Fruit fly (Drosophila melanogaster) whole organism, embryonic: ENCODE measurements around the gene Atg2.
A peak's percentile ranks its signal among the peaks of the same experiment; 100 is the strongest.

Experiments
- CG10366 ChIP-seq: fragments of 200-800 bp; sonication (Bioruptor generic); IDR thresholded peaks from 2 replicates; pipeline ENCODE4 v1.3.6; 2022; ENCODE audit warnings: missing biosample characterization, missing genetic modification characterization
- CG11247 ChIP-seq: fragments of 200-800 bp; sonication (Bioruptor generic); IDR thresholded peaks from 2 replicates; pipeline ENCODE4 v1.3.6; 2022; ENCODE audit warnings: missing biosample characterization, missing genetic modification characterization
- CG12155 ChIP-seq: fragments of 200-800 bp; sonication (Bioruptor generic); optimal IDR thresholded peaks from 3 replicates; lab custom pipeline; 2016; ENCODE audit warnings: missing biosample characterization, missing genetic modification characterization
- CG13424 ChIP-seq: fragments of 200-800 bp; sonication (Bioruptor generic); optimal IDR thresholded peaks from 2 replicates; lab custom pipeline; 2019; ENCODE audit warnings: missing biosample characterization, mild to moderate bottlenecking, missing genetic modification characterization, moderate library complexity
- CG13775 ChIP-seq: fragments of 200-800 bp; sonication (Bioruptor generic); optimal IDR thresholded peaks from 3 replicates; lab custom pipeline; 2017; ENCODE audit warnings: missing biosample characterization, mild to moderate bottlenecking, missing genetic modification characterization
- CG15479 ChIP-seq: fragments of 200-800 bp; sonication (Bioruptor generic); optimal IDR thresholded peaks from 3 replicates; lab custom pipeline; 2019; ENCODE audit warnings: missing biosample characterization, mild to moderate bottlenecking, missing genetic modification characterization, moderate library complexity
- CG15601 ChIP-seq: fragments of 200-800 bp; sonication (Bioruptor generic); optimal IDR thresholded peaks from 3 replicates; lab custom pipeline; 2019; ENCODE audit warnings: missing biosample characterization, mild to moderate bottlenecking, missing genetic modification characterization, moderate library complexity
- CG17328 ChIP-seq: fragments of 200-800 bp; sonication (Bioruptor generic); IDR thresholded peaks from 2 replicates; pipeline ENCODE4 v1.3.6; 2022; ENCODE audit warnings: missing biosample characterization, missing genetic modification characterization
- CG18011 ChIP-seq: fragments of 200-800 bp; sonication (Bioruptor generic); optimal IDR thresholded peaks from 2 replicates; lab custom pipeline; 2017; ENCODE audit warnings: missing biosample characterization, missing genetic modification characterization, mild to moderate bottlenecking, moderate library complexity, missing genotype
- CG18476 ChIP-seq: fragments of 200-800 bp; sonication (Bioruptor generic); optimal IDR thresholded peaks from 2 replicates; lab custom pipeline; 2016; ENCODE audit warnings: missing biosample characterization, mild to moderate bottlenecking, missing genetic modification characterization
- CG2202 ChIP-seq: fragments of 200-800 bp; sonication (Bioruptor generic); optimal IDR thresholded peaks from 2 replicates; lab custom pipeline; 2018; ENCODE audit warnings: missing biosample characterization, mild to moderate bottlenecking, missing genetic modification characterization
- CG31224 ChIP-seq: fragments of 200-800 bp; sonication (Bioruptor generic); IDR thresholded peaks from 2 replicates; pipeline ENCODE4 v1.3.6; 2022; ENCODE audit warnings: missing biosample characterization, missing genetic modification characterization
- CG4617 ChIP-seq: fragments of 200-800 bp; sonication (Bioruptor generic); optimal IDR thresholded peaks from 3 replicates; lab custom pipeline; 2016; ENCODE audit warnings: missing biosample characterization, missing genetic modification characterization, borderline replicate concordance
- CG5180 ChIP-seq: fragments of 200-800 bp; sonication (Bioruptor generic); optimal IDR thresholded peaks from 3 replicates; lab custom pipeline; 2017; ENCODE audit warnings: missing biosample characterization, missing genetic modification characterization, mild to moderate bottlenecking, moderate library complexity, missing genetic modification reagents
- CG5953 ChIP-seq: fragments of 200-800 bp; sonication (Bioruptor generic); IDR thresholded peaks from 2 replicates; pipeline ENCODE4 v1.3.6; 2022; ENCODE audit warnings: missing biosample characterization, missing genetic modification characterization
- CG6175 ChIP-seq: fragments of 200-800 bp; sonication (Bioruptor generic); IDR thresholded peaks from 3 replicates; pipeline ENCODE4 v1.3.6; 2022; ENCODE audit warnings: missing biosample characterization, missing genetic modification characterization
- CG6254 ChIP-seq: fragments of 200-800 bp; sonication (Bioruptor generic); optimal IDR thresholded peaks from 3 replicates; lab custom pipeline; 2017; ENCODE audit warnings: mild to moderate bottlenecking, missing biosample characterization, missing genetic modification reagents, missing genetic modification characterization
- CG6689 ChIP-seq: fragments of 200-800 bp; sonication (Bioruptor generic); IDR thresholded peaks from 2 replicates; pipeline ENCODE4 v1.3.6; 2022; ENCODE audit warnings: missing biosample characterization, missing genetic modification characterization
- CG6791 ChIP-seq: fragments of 200-800 bp; sonication (Bioruptor generic); IDR thresholded peaks from 3 replicates; pipeline ENCODE4 v1.3.6; 2022; ENCODE audit warnings: missing biosample characterization, missing genetic modification characterization; ENCODE audit not compliant: partially characterized antibody
- CG8281 ChIP-seq: fragments of 200-800 bp; sonication (Bioruptor generic); optimal IDR thresholded peaks from 2 replicates; lab custom pipeline; 2018; ENCODE audit warnings: missing biosample characterization, mild to moderate bottlenecking, missing genetic modification characterization, moderate library complexity
- CG8478 ChIP-seq: fragments of >200 bp; optimal IDR thresholded peaks from 2 replicates; lab custom pipeline; 2018
- CG8765 ChIP-seq: fragments of 200-800 bp; sonication (Bioruptor generic); IDR thresholded peaks from 2 replicates; pipeline ENCODE4 v1.3.6; 2022; ENCODE audit warnings: missing biosample characterization, missing genetic modification characterization
- CG8924 ChIP-seq: fragments of 200-800 bp; optimal IDR thresholded peaks from 3 replicates; lab custom pipeline; 2019; ENCODE audit warnings: missing biosample characterization, mild to moderate bottlenecking, missing genetic modification characterization, moderate library complexity
- CG9215 ChIP-seq: fragments of 200-800 bp; sonication (Bioruptor generic); IDR thresholded peaks from 2 replicates; pipeline ENCODE4 v1.3.6; 2022; ENCODE audit warnings: missing biosample characterization, missing genetic modification characterization
- CG9797 ChIP-seq: fragments of 200-800 bp; sonication (Bioruptor generic); optimal IDR thresholded peaks from 3 replicates; lab custom pipeline; 2018; ENCODE audit warnings: missing biosample characterization, mild to moderate bottlenecking, missing genetic modification characterization
- Camta ChIP-seq: fragments of 200-800 bp; sonication (Bioruptor generic); optimal IDR thresholded peaks from 2 replicates; lab custom pipeline; 2016; ENCODE audit warnings: missing biosample characterization, missing genetic modification characterization
- CkIIα-i1 ChIP-seq: fragments of 200-800 bp; sonication (Bioruptor generic); IDR thresholded peaks from 2 replicates; pipeline ENCODE4 v1.3.6; 2022; ENCODE audit warnings: missing biosample characterization, missing genetic modification characterization
- Deaf1 ChIP-seq: fragments of 200-800 bp; optimal IDR thresholded peaks from 3 replicates; lab custom pipeline; 2019; ENCODE audit warnings: missing biosample characterization, mild to moderate bottlenecking, missing genetic modification characterization, moderate library complexity
- Dll ChIP-seq: fragments of 200-800 bp; sonication (Bioruptor generic); IDR thresholded peaks from 4 replicates; pipeline ENCODE4 v1.3.6; 2022; ENCODE audit warnings: missing biosample characterization, missing genetic modification characterization; ENCODE audit not compliant: partially characterized antibody
- Dp ChIP-seq: fragments of 200-800 bp; sonication (Bioruptor generic); optimal IDR thresholded peaks from 2 replicates; lab custom pipeline; 2018; ENCODE audit warnings: missing biosample characterization, mild to moderate bottlenecking, missing genetic modification characterization, moderate library complexity
- HmgZ ChIP-seq: fragments of 200-800 bp; sonication (Bioruptor generic); optimal IDR thresholded peaks from 2 replicates; lab custom pipeline; 2018; ENCODE audit warnings: missing biosample characterization, mild to moderate bottlenecking, missing genetic modification characterization
- Stat92E ChIP-seq, 3 experiments: fragments of >200 bp in 2 of 3; fragments of 200-800 bp in 1 of 3; sonication (Bioruptor generic) in 1 of 3; optimal IDR thresholded peaks; 2 replicates each; lab custom pipeline; 2017 to 2019; ENCODE audit warnings: missing biosample characterization in 3 of 3, missing genetic modification characterization in 3 of 3, mild to moderate bottlenecking in 1 of 3, moderate library complexity in 1 of 3
- amos ChIP-seq: fragments of 200-800 bp; sonication (Bioruptor generic); IDR thresholded peaks from 2 replicates; pipeline ENCODE4 v1.3.6; 2022; ENCODE audit warnings: missing biosample characterization, missing genetic modification characterization; ENCODE audit not compliant: partially characterized antibody
- exex ChIP-seq: fragments of 200-800 bp; sonication (Bioruptor generic); optimal IDR thresholded peaks from 4 replicates; lab custom pipeline; 2018; ENCODE audit warnings: missing biosample characterization, mild to moderate bottlenecking, missing genetic modification characterization, moderate library complexity
- gfzf ChIP-seq: fragments of 200-800 bp; sonication (Bioruptor generic); optimal IDR thresholded peaks from 2 replicates; lab custom pipeline; 2016; ENCODE audit warnings: missing biosample characterization, mild to moderate bottlenecking, missing genetic modification characterization, moderate library complexity
- hkb ChIP-seq, 2 experiments: fragments of 200-800 bp in 1 of 2; fragments of >200 bp in 1 of 2; sonication (Bioruptor generic) in 1 of 2; IDR thresholded peaks in 1 of 2; optimal IDR thresholded peaks in 1 of 2; 2 replicates each; pipeline versions ENCODE4 v1.3.6 to Lab custom; 2017 to 2022; ENCODE audit warnings: missing biosample characterization in 1 of 2, missing genetic modification characterization in 1 of 2
- lab ChIP-seq: fragments of 200-800 bp; sonication (Bioruptor generic); optimal IDR thresholded peaks from 3 replicates; lab custom pipeline; 2017; ENCODE audit warnings: missing biosample characterization, missing genetic modification characterization, mild to moderate bottlenecking, moderate library complexity, missing genetic modification reagents
- org-1 ChIP-seq: fragments of 200-800 bp; sonication (Bioruptor generic); optimal IDR thresholded peaks from 2 replicates; lab custom pipeline; 2017; ENCODE audit warnings: missing biosample characterization, missing genetic modification characterization
- peb ChIP-seq: fragments of 200-800 bp; sonication (Bioruptor generic); IDR thresholded peaks from 2 replicates; pipeline ENCODE4 v1.3.6; 2022; ENCODE audit warnings: missing biosample characterization, missing genetic modification characterization
- sc ChIP-seq, 3 experiments: fragments of >200 bp in 2 of 3; fragments of 200-800 bp in 1 of 3; sonication (Bioruptor generic) in 1 of 3; optimal IDR thresholded peaks; 2 replicates in 2 of 3; 3 replicates in 1 of 3; lab custom pipeline; 2017; ENCODE audit warnings: mild to moderate bottlenecking in 1 of 3, missing biosample characterization in 1 of 3, missing genetic modification characterization in 1 of 3, missing genetic modification reagents in 1 of 3
- schlank ChIP-seq: fragments of 200-800 bp; sonication (Bioruptor generic); optimal IDR thresholded peaks from 2 replicates; lab custom pipeline; 2018; ENCODE audit warnings: missing biosample characterization, mild to moderate bottlenecking, missing genetic modification characterization
- sens ChIP-seq: fragments of 200-800 bp; sonication (Bioruptor generic); peaks from one replicate; lab custom pipeline; 2016; ENCODE audit warnings: missing biosample characterization, missing genetic modification characterization
- sisA ChIP-seq: fragments of 200-800 bp; sonication (Bioruptor generic); IDR thresholded peaks from 2 replicates; pipeline ENCODE4 v1.3.6; 2022; ENCODE audit warnings: missing biosample characterization, missing genetic modification characterization
- slou ChIP-seq: fragments of 200-800 bp; sonication (Bioruptor generic); optimal IDR thresholded peaks from 3 replicates; lab custom pipeline; 2016; ENCODE audit warnings: missing biosample characterization, missing genetic modification characterization
- trh ChIP-seq: fragments of 200-800 bp; sonication (Bioruptor generic); optimal IDR thresholded peaks from 2 replicates; lab custom pipeline; 2016; ENCODE audit warnings: missing biosample characterization, missing genetic modification characterization
- ttk ChIP-seq: fragments of 200-800 bp; sonication (Bioruptor generic); IDR thresholded peaks from 2 replicates; pipeline ENCODE4 v2.1.2; 2022; ENCODE audit warnings: missing biosample characterization, missing genetic modification characterization
- vfl ChIP-seq: fragments of 200-800 bp; sonication (Bioruptor generic); optimal IDR thresholded peaks from 2 replicates; lab custom pipeline; 2016; ENCODE audit warnings: missing biosample characterization, missing genetic modification characterization
- vvl ChIP-seq: fragments of 200-800 bp; sonication (Bioruptor generic); IDR thresholded peaks from 2 replicates; pipeline ENCODE4 v1.3.6; 2022; ENCODE audit warnings: missing biosample characterization, missing genetic modification characterization

Atg2 gene

DNA sequence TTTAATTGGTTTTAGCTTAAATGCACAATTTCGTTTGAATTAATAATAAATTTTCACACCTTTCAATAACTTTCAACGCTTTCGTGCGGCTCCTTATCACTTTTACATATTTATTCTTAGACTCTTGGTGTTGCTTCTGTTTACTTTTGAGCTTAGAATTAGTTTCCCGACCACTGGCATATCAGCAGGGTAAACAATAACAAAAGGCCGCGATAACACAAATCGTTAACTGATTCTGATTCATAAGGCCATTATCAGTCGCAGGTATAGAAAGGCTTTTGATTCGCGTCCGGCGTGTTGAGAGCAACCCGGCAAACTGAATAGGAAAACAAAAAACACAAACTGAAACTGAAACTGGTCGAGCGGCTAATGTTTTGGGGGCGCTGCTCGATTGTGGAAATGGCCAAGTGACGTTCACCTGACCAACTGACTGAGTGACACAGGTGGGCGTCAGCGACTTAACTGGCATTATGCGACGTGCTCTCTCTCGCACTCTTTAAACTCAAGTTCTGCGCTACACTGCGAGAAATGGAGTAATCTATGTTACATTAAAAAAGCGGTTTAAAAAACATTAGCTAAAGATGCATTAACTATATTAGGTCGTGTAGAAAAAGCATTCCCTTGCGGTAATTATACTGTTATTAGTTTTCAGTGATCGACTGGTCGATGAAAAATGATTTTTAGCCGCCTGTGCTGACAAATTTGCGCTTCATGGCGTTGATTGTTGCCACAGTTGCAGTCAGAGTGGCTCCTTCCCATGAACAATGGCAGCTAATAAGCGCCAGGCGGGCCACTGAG is 39.6 kb upstream of the Atg2 start (continued):
- no peak for TF ChIP-seq Deaf1 (tag; lab: Kevin White, UChicago)
- no peak for TF ChIP-seq CG9215 (GFP tag; lab: Robert Waterston, UW)
- no peak for TF ChIP-seq CG9797 (GFP tag; lab: Kevin White, UChicago)
- TF ChIP-seq Dll (GFP tag; lab: Robert Waterston, UW): no peak
- TF ChIP-seq sc (optimal IDR thresholded peaks at IDR 0.05; lab: Kevin White, UChicago): no peak
- no peak for TF ChIP-seq sc (GFP tag; optimal IDR thresholded peaks at IDR 0.05; lab: Kevin White, UChicago)
- no peak for TF ChIP-seq trh (GFP tag; lab: Kevin White, UChicago)
- TF ChIP-seq CG8281 (tag; lab: Kevin White, UChicago): no peak
- TF ChIP-seq CG8478 (lab: Kevin White, UChicago): no peak
- TF ChIP-seq CG18011 (GFP tag; lab: Kevin White, UChicago): no peak
- no peak for TF ChIP-seq CG18476 (GFP tag; lab: Kevin White, UChicago)
- peak; percentile 61 for TF ChIP-seq CG15601 (tag; lab: Kevin White, UChicago)
- TF ChIP-seq CkIIα-i1 (GFP tag; lab: Robert Waterston, UW): no peak
- TF ChIP-seq lab (GFP tag; lab: Kevin White, UChicago): peak; percentile 40
- no peak for TF ChIP-seq CG11247 (GFP tag; lab: Robert Waterston, UW)
- TF ChIP-seq CG2202: no peak
- TF ChIP-seq schlank: no peak
- peak; percentile 64 for TF ChIP-seq sens (GFP tag; lab: Kevin White, UChicago)
- TF ChIP-seq CG12155 (GFP tag; lab: Kevin White, UChicago): no peak
- no peak for TF ChIP-seq Dp
- TF ChIP-seq sisA: no peak; the same call in 1 of the 2 replicates
- no peak for TF ChIP-seq CG31224 (GFP tag; lab: Robert Waterston, UW)
- no peak for TF ChIP-seq CG8765 (GFP tag; lab: Robert Waterston, UW)
- peak; percentile 20; the same call in 1 of the 2 replicates for TF ChIP-seq CG6689 (GFP tag; lab: Robert Waterston, UW)
- no peak for TF ChIP-seq CG6175
- TF ChIP-seq CG5953 (GFP tag; lab: Robert Waterston, UW): no peak
- TF ChIP-seq hkb (optimal IDR thresholded peaks at IDR 0.05; lab: Kevin White, UChicago): no peak
- peak; percentile 7; the same call in 1 of the 2 replicates for TF ChIP-seq hkb (GFP tag; IDR thresholded peaks at IDR 0.05; lab: Robert Waterston, UW)
- TF ChIP-seq Stat92E (GFP tag; optimal IDR thresholded peaks at IDR 0.05; lab: Kevin White, UChicago): no peak
- TF ChIP-seq vvl (GFP tag; lab: Robert Waterston, UW): no peak
- no peak for TF ChIP-seq slou (GFP tag; lab: Kevin White, UChicago)
- no peak for TF ChIP-seq CG6791 (GFP tag; lab: Robert Waterston, UW)
- TF ChIP-seq ttk (GFP tag; lab: Robert Waterston, UW): peak; percentile 43; the same call in 1 of the 2 replicates
- TF ChIP-seq CG15479: no peak
- no peak for TF ChIP-seq org-1 (GFP tag; lab: Kevin White, UChicago)
- TF ChIP-seq vfl (GFP tag; lab: Kevin White, UChicago): no peak
- no peak for TF ChIP-seq peb (GFP tag; lab: Robert Waterston, UW)
- TF ChIP-seq CG5180 (GFP tag; lab: Kevin White, UChicago): no peak
- no peak for TF ChIP-seq CG8924
- no peak for TF ChIP-seq CG6254 (GFP tag; lab: Kevin White, UChicago)
- TF ChIP-seq CG10366 (GFP tag; lab: Robert Waterston, UW): no peak
- no peak for TF ChIP-seq CG4617 (GFP tag; lab: Kevin White, UChicago)
- TF ChIP-seq exex (tag; lab: Kevin White, UChicago): peak; percentile 81
- TF ChIP-seq gfzf (GFP tag; lab: Kevin White, UChicago): no peak
- 0 out of 2 replicates have a peak, but pooled peaks have one; percentile 6 for TF ChIP-seq CG17328 (GFP tag; lab: Robert Waterston, UW)
- TF ChIP-seq CG13775 (GFP tag; lab: Kevin White, UChicago): no peak
- TF ChIP-seq HmgZ (tag; lab: Kevin White, UChicago): no peak
- no peak for TF ChIP-seq CG13424 (tag; lab: Kevin White, UChicago)
- TF ChIP-seq amos (GFP tag; lab: Robert Waterston, UW): no peak
- TF ChIP-seq Camta (GFP tag; lab: Kevin White, UChicago): no peak
